Worm (Caenorhabditis elegans) whole organism, mixed stage, embryonic: ENCODE measurements around the gene C04E6.5.

Experiments used
- M03D4.4 ChIP-seq: sonication (generic microtip); optimal IDR thresholded peaks from 2 replicates; lab custom pipeline; 2017; ENCODE audit warnings: mild to moderate bottlenecking, missing genetic modification characterization, missing compliant biosample characterization
- bed-3 ChIP-seq: fragments of 200-800 bp; sonication (Bioruptor generic); optimal IDR thresholded peaks from 3 replicates; lab custom pipeline; 2018; ENCODE audit warnings: mild to moderate bottlenecking, missing genetic modification characterization, moderate library complexity, missing compliant biosample characterization
- blmp-1 ChIP-seq: fragments of 150-350 bp; optimal IDR thresholded peaks from 2 replicates; lab custom pipeline; 2014; ENCODE audit warnings: missing biosample characterization, missing genetic modification characterization
- ceh-39 ChIP-seq: fragments of 150-350 bp; optimal IDR thresholded peaks from 2 replicates; lab custom pipeline; 2014; ENCODE audit warnings: missing biosample characterization, missing genetic modification characterization
- ceh-43 ChIP-seq: fragments of 200-800 bp; sonication (Bioruptor generic); optimal IDR thresholded peaks from 2 replicates; lab custom pipeline; 2018; ENCODE audit warnings: mild to moderate bottlenecking, missing genetic modification characterization, moderate library complexity, missing compliant biosample characterization
- ceh-83 ChIP-seq: fragments of 200-800 bp; sonication (Bioruptor generic); optimal IDR thresholded peaks from 2 replicates; lab custom pipeline; 2018; ENCODE audit warnings: mild to moderate bottlenecking, missing genetic modification characterization, missing compliant biosample characterization
- ces-1 ChIP-seq: fragments of 150-350 bp; optimal IDR thresholded peaks from 2 replicates; lab custom pipeline; 2014; ENCODE audit warnings: missing biosample characterization, missing genetic modification reagents, missing genetic modification characterization
- cnd-1 ChIP-seq: fragments of 200-800 bp; sonication (Bioruptor generic); optimal IDR thresholded peaks from 2 replicates; lab custom pipeline; 2018; ENCODE audit warnings: mild to moderate bottlenecking, missing genetic modification characterization, missing compliant biosample characterization
- drap-1 ChIP-seq: fragments of 200-800 bp; sonication (Bioruptor generic); optimal IDR thresholded peaks from 3 replicates; lab custom pipeline; 2018; ENCODE audit warnings: mild to moderate bottlenecking, missing genetic modification characterization, missing compliant biosample characterization
- elt-1 ChIP-seq: sonication (generic microtip); optimal IDR thresholded peaks from 2 replicates; lab custom pipeline; 2017; ENCODE audit warnings: missing genetic modification characterization, mild to moderate bottlenecking, missing compliant biosample characterization, antibody characterized with exemption, moderate library complexity, borderline replicate concordance; ENCODE audit not compliant: insufficient read depth
- elt-3 ChIP-seq: fragments of 150-350 bp; optimal IDR thresholded peaks from 2 replicates; lab custom pipeline; 2014; ENCODE audit warnings: missing biosample characterization, missing genetic modification characterization
- ham-2 ChIP-seq: fragments of 200-800 bp; sonication (Bioruptor generic); optimal IDR thresholded peaks from 2 replicates; lab custom pipeline; 2018; ENCODE audit warnings: mild to moderate bottlenecking, missing genetic modification characterization, missing compliant biosample characterization
- hlh-1 ChIP-seq: fragments of 150-350 bp; optimal IDR thresholded peaks from 2 replicates; lab custom pipeline; 2014; ENCODE audit warnings: missing biosample characterization, missing genetic modification reagents, missing genetic modification characterization
- lin-13 ChIP-seq: fragments of 150-350 bp; optimal IDR thresholded peaks from 2 replicates; lab custom pipeline; 2014; ENCODE audit warnings: missing biosample characterization, missing genetic modification characterization
- lin-32 ChIP-seq: fragments of 200-800 bp; sonication (Bioruptor generic); optimal IDR thresholded peaks from 2 replicates; lab custom pipeline; 2018; ENCODE audit warnings: mild to moderate bottlenecking, missing genetic modification characterization, missing compliant biosample characterization
- lsy-2 ChIP-seq: fragments of 150-350 bp; optimal IDR thresholded peaks from 2 replicates; lab custom pipeline; 2014; ENCODE audit warnings: missing biosample characterization, missing genetic modification characterization
- mep-1 ChIP-seq: fragments of 150-350 bp; optimal IDR thresholded peaks from 2 replicates; lab custom pipeline; 2017; ENCODE audit warnings: missing biosample characterization, missing genetic modification reagents, missing genetic modification characterization, inconsistent platforms
- mls-2 ChIP-seq: sonication (generic microtip); optimal IDR thresholded peaks from 2 replicates; lab custom pipeline; 2016; ENCODE audit warnings: mild to moderate bottlenecking, missing genetic modification characterization, moderate library complexity, missing compliant biosample characterization
- nhr-237 ChIP-seq: fragments of 150-350 bp; optimal IDR thresholded peaks from 2 replicates; lab custom pipeline; 2014; ENCODE audit warnings: missing biosample characterization, missing genetic modification characterization
- nhr-28 ChIP-seq: fragments of 150-350 bp; optimal IDR thresholded peaks from 2 replicates; lab custom pipeline; 2014; ENCODE audit warnings: missing biosample characterization, missing genetic modification characterization
- pha-4 ChIP-seq: fragments of 150-350 bp; optimal IDR thresholded peaks from 2 replicates; lab custom pipeline; 2018; ENCODE audit warnings: missing biosample characterization, missing genetic modification reagents, missing genetic modification characterization
- sem-2 ChIP-seq: fragments of 200-800 bp; sonication (Bioruptor generic); optimal IDR thresholded peaks from 2 replicates; lab custom pipeline; 2018; ENCODE audit warnings: mild to moderate bottlenecking, missing genetic modification characterization, missing compliant biosample characterization
- snpc-4 ChIP-seq: fragments of 150-350 bp; optimal IDR thresholded peaks from 2 replicates; lab custom pipeline; 2014; ENCODE audit warnings: missing biosample characterization, missing genetic modification characterization
- sptf-1 ChIP-seq: sonication (generic microtip); optimal IDR thresholded peaks from 2 replicates; lab custom pipeline; 2017; ENCODE audit warnings: mild to moderate bottlenecking, missing genetic modification characterization, moderate library complexity, missing compliant biosample characterization
- tbx-8 ChIP-seq: fragments of 200-800 bp; sonication (Bioruptor generic); optimal IDR thresholded peaks from 2 replicates; lab custom pipeline; 2018; ENCODE audit warnings: mild to moderate bottlenecking, missing genetic modification characterization, moderate library complexity, missing compliant biosample characterization
- unc-120 ChIP-seq: sonication (generic microtip); optimal IDR thresholded peaks from 2 replicates; lab custom pipeline; 2017; ENCODE audit warnings: missing genetic modification characterization, missing compliant biosample characterization; ENCODE audit not compliant: poor library complexity, severe bottlenecking
- unc-39 ChIP-seq: fragments of 150-350 bp; optimal IDR thresholded peaks from 2 replicates; lab custom pipeline; 2014; ENCODE audit warnings: missing biosample characterization, missing genetic modification characterization
- unc-62 ChIP-seq: fragments of 150-350 bp; optimal IDR thresholded peaks from 2 replicates; lab custom pipeline; 2014; ENCODE audit warnings: missing biosample characterization, missing genetic modification reagents, missing genetic modification characterization
- zip-8 ChIP-seq: fragments of 150-350 bp; optimal IDR thresholded peaks from 2 replicates; lab custom pipeline; 2014; ENCODE audit warnings: missing biosample characterization, missing genetic modification characterization
- ztf-11 ChIP-seq: fragments of 150-350 bp; optimal IDR thresholded peaks from 2 replicates; lab custom pipeline; 2014; ENCODE audit warnings: missing biosample characterization, missing genetic modification characterization

C04E6.5 gene

ce11 chrV:5901833-5902232 is at the start of gene C04E6.5:
TSS of gene C04E6.5 (plus strand) at chrV:5902133.
- no peak for TF ChIP-seq tbx-8

- TF ChIP-seq hlh-1 (tag; lab: Kevin White, UChicago) (no peak), nhr-237 (tag; lab: Kevin White, UChicago) (no peak), ceh-39 (tag; lab: Kevin White, UChicago) (no peak), snpc-4 (tag; lab: Kevin White, UChicago) (no peak), M03D4.4 (tag; lab: Kevin White, UChicago) (no peak), pha-4 (tag; lab: Kevin White, UChicago) (no peak)
- TF ChIP-seq, all 35 proteins: peak for 0
Observed at ce11 chrV:5862479-5863188, 39.3 kb upstream of the C04E6.5 start, which contains the start of gene F26F12.8. TSS of gene F26F12.8 (minus strand) at chrV:5862529.

- no peak for TF ChIP-seq lsy-2 (tag; lab: Kevin White, UChicago)
- TF ChIP-seq bed-3 (GFP tag; lab: Kevin White, UChicago): no peak
- TF ChIP-seq nhr-28 (tag; lab: Kevin White, UChicago): no peak
- TF ChIP-seq tbx-8: no peak
- TF ChIP-seq lin-32: no peak
Observed at ce11 chrV:5865085-5865484, 36.8 kb upstream of the C04E6.5 start, which contains the start of gene F26F12.5. TSS of gene F26F12.5 (minus strand) at chrV:5865185.

- TF ChIP-seq blmp-1 (no peak), elt-3 (tag; lab: Kevin White, UChicago) (no peak), lin-13 (no peak), snpc-4 (tag; lab: Kevin White, UChicago) (no peak)
Observed at ce11 chrV:5869227-5869626, 32.7 kb upstream of the C04E6.5 start, which contains the start of gene F26F12.4. TSS of gene F26F12.4 (minus strand) at chrV:5869327.

ce11 chrV:5871759-5872158 is 30.2 kb upstream of the C04E6.5 start, which contains the start of gene C02G6.2:
TSS of gene C02G6.2 (plus strand) at chrV:5872059.
- no peak for TF ChIP-seq zip-8 (tag; lab: Kevin White, UChicago)
- no peak for TF ChIP-seq bed-3 (GFP tag; lab: Kevin White, UChicago)
- no peak for TF ChIP-seq ceh-39 (tag; lab: Kevin White, UChicago)
- no peak for TF ChIP-seq snpc-4 (tag; lab: Kevin White, UChicago)
- no peak for TF ChIP-seq nhr-237 (tag; lab: Kevin White, UChicago)
- no peak for TF ChIP-seq lsy-2 (tag; lab: Kevin White, UChicago)
- no peak for TF ChIP-seq lin-13
- no peak for TF ChIP-seq ceh-83
- TF ChIP-seq nhr-28 (tag; lab: Kevin White, UChicago): no peak
- no peak for TF ChIP-seq sem-2 (GFP tag; lab: Kevin White, UChicago)
- TF ChIP-seq, all 35 proteins: peak for 0

- TF ChIP-seq ham-2 (no peak), tbx-8 (no peak), pha-4 (tag; lab: Kevin White, UChicago) (no peak), lsy-2 (tag; lab: Kevin White, UChicago) (no peak), mep-1 (no peak), ces-1 (GFP tag; lab: Kevin White, UChicago) (no peak), unc-120 (tag; lab: Kevin White, UChicago) (no peak), elt-1 (tag; lab: Kevin White, UChicago) (no peak), sptf-1 (no peak)
Observed at ce11 chrV:5876966-5877365, 25.0 kb upstream of the C04E6.5 start.

ce11 chrV:5880064-5880463 is 21.9 kb upstream of the C04E6.5 start, which contains the start of gene C02G6.3:
TSS of gene C02G6.3 (plus strand) at chrV:5880364.
- TF ChIP-seq ztf-11 (tag; lab: Kevin White, UChicago): no peak
- TF ChIP-seq unc-39: no peak
- no peak for TF ChIP-seq drap-1 (GFP tag; lab: Kevin White, UChicago)
- TF ChIP-seq cnd-1 (tag; lab: Kevin White, UChicago): no peak
- no peak for TF ChIP-seq lin-32
- TF ChIP-seq elt-3 (tag; lab: Kevin White, UChicago): no peak
- TF ChIP-seq lin-13: no peak
- TF ChIP-seq snpc-4 (tag; lab: Kevin White, UChicago): no peak
- TF ChIP-seq mls-2 (tag; lab: Kevin White, UChicago): no peak
- no peak for TF ChIP-seq pha-4 (tag; lab: Kevin White, UChicago)
- TF ChIP-seq nhr-237 (tag; lab: Kevin White, UChicago): no peak
- TF ChIP-seq sptf-1: no peak
- no peak for TF ChIP-seq mep-1
- no peak for TF ChIP-seq unc-62 (GFP tag; lab: Kevin White, UChicago)
- TF ChIP-seq tbx-8: no peak
- no peak for TF ChIP-seq ceh-43 (GFP tag; lab: Kevin White, UChicago)
